Fruit fly (Drosophila melanogaster): ENCODE measurements around the gene CG3777.

- TF ChIP-seq topi (GFP tag; optimal IDR thresholded peaks at IDR 0.05): no peak
- no peak for TF ChIP-seq Ets96B (tag; optimal IDR thresholded peaks at IDR 0.05)
- TF ChIP-seq CG16779 (tag; optimal IDR thresholded peaks at IDR 0.05): no peak
- no peak for TF ChIP-seq pdm3 (GFP tag; optimal IDR thresholded peaks at IDR 0.05)
- TF ChIP-seq Gug (GFP tag; IDR thresholded peaks at IDR 0.05): no peak
- TF ChIP-seq dac (GFP tag; optimal IDR thresholded peaks at IDR 0.05): no peak
- no peak for TF ChIP-seq Sox102F (GFP tag; optimal IDR thresholded peaks at IDR 0.05)
Observed at dm6 chrX:245802-246201, 33.7 kb upstream of the CG3777 start, which contains the start of the genes CG3038 and G9a.
